Fruit fly (Drosophila melanogaster) whole organism, embryonic: Measurements from ENCODE around the gene CG13457.

Experiments
- Aef1 ChIP-seq: fragments of 200-800 bp; sonication (Bioruptor generic); IDR thresholded peaks from 3 replicates; pipeline ENCODE4 v1.3.6; 2022; ENCODE audit warnings: missing biosample characterization, missing genetic modification characterization
- CG10147 ChIP-seq: fragments of 200-800 bp; sonication (Bioruptor generic); optimal IDR thresholded peaks from 2 replicates; lab custom pipeline; 2019; ENCODE audit warnings: missing biosample characterization, mild to moderate bottlenecking, missing genetic modification characterization, moderate library complexity
- CG10543 ChIP-seq: fragments of 200-800 bp; sonication (Bioruptor generic); optimal IDR thresholded peaks from 3 replicates; lab custom pipeline; 2017; ENCODE audit warnings: missing biosample characterization, mild to moderate bottlenecking, missing genetic modification characterization, moderate library complexity
- CG12155 ChIP-seq: fragments of 200-800 bp; sonication (Bioruptor generic); optimal IDR thresholded peaks from 3 replicates; lab custom pipeline; 2016; ENCODE audit warnings: missing biosample characterization, missing genetic modification characterization
- CG12659 ChIP-seq: fragments of 200-800 bp; sonication (Bioruptor generic); optimal IDR thresholded peaks from 3 replicates; lab custom pipeline; 2017; ENCODE audit warnings: mild to moderate bottlenecking, missing biosample characterization, missing genetic modification reagents, missing genetic modification characterization
- CG13296 ChIP-seq: fragments of 200-800 bp; sonication (Bioruptor generic); optimal IDR thresholded peaks from 3 replicates; lab custom pipeline; 2018; ENCODE audit warnings: missing biosample characterization, mild to moderate bottlenecking, missing genetic modification characterization
- CG13424 ChIP-seq: fragments of 200-800 bp; sonication (Bioruptor generic); optimal IDR thresholded peaks from 2 replicates; lab custom pipeline; 2019; ENCODE audit warnings: missing biosample characterization, mild to moderate bottlenecking, missing genetic modification characterization, moderate library complexity
- CG15011 ChIP-seq: fragments of 200-800 bp; sonication (Bioruptor generic); optimal IDR thresholded peaks from 3 replicates; lab custom pipeline; 2018; ENCODE audit warnings: missing biosample characterization, mild to moderate bottlenecking, missing genetic modification characterization
- CG15479 ChIP-seq: fragments of 200-800 bp; sonication (Bioruptor generic); optimal IDR thresholded peaks from 3 replicates; lab custom pipeline; 2019; ENCODE audit warnings: missing biosample characterization, mild to moderate bottlenecking, missing genetic modification characterization, moderate library complexity
- CG1603 ChIP-seq: fragments of 200-800 bp; sonication (Bioruptor generic); optimal IDR thresholded peaks from 2 replicates; lab custom pipeline; 2019; ENCODE audit warnings: missing biosample characterization, mild to moderate bottlenecking, missing genetic modification characterization, moderate library complexity
- CG17802 ChIP-seq: fragments of 200-800 bp; sonication (Bioruptor generic); optimal IDR thresholded peaks from 2 replicates; lab custom pipeline; 2018; ENCODE audit warnings: missing biosample characterization, mild to moderate bottlenecking, missing genetic modification characterization, moderate library complexity
- CG18262 ChIP-seq: fragments of 200-800 bp; optimal IDR thresholded peaks from 3 replicates; lab custom pipeline; 2019; ENCODE audit warnings: missing biosample characterization, mild to moderate bottlenecking, missing genetic modification characterization, moderate library complexity
- CG2199 ChIP-seq: fragments of 200-800 bp; sonication (Bioruptor generic); IDR thresholded peaks from 3 replicates; pipeline ENCODE4 v1.3.6; 2022; ENCODE audit warnings: missing biosample characterization, missing genetic modification characterization
- CG31441 ChIP-seq: fragments of 200-800 bp; sonication (Bioruptor generic); IDR thresholded peaks from 2 replicates; pipeline ENCODE4 v1.3.6; 2022; ENCODE audit warnings: missing biosample characterization, missing genetic modification characterization
- CG4282 ChIP-seq: fragments of 200-800 bp; sonication (Bioruptor generic); optimal IDR thresholded peaks from 2 replicates; lab custom pipeline; 2016; ENCODE audit warnings: missing biosample characterization, missing genetic modification characterization
- CG5180 ChIP-seq: fragments of 200-800 bp; sonication (Bioruptor generic); optimal IDR thresholded peaks from 3 replicates; lab custom pipeline; 2017; ENCODE audit warnings: missing biosample characterization, missing genetic modification characterization, mild to moderate bottlenecking, moderate library complexity, missing genetic modification reagents
- CG5245 ChIP-seq: fragments of 200-800 bp; sonication (Bioruptor generic); optimal IDR thresholded peaks from 3 replicates; lab custom pipeline; 2016; ENCODE audit warnings: missing biosample characterization, missing genetic modification characterization
- CG8359 ChIP-seq: fragments of 200-800 bp; sonication (Bioruptor generic); optimal IDR thresholded peaks from 2 replicates; lab custom pipeline; 2017; ENCODE audit warnings: missing biosample characterization, mild to moderate bottlenecking, missing genetic modification characterization, borderline replicate concordance
- Dfd ChIP-seq, 2 experiments: fragments of >200 bp; optimal IDR thresholded peaks; 2 replicates each; lab custom pipeline; 2017; ENCODE audit warnings: missing biosample characterization in 2 of 2, missing genetic modification characterization in 2 of 2
- E2f1 ChIP-seq: fragments of 200-800 bp; sonication (Bioruptor generic); IDR thresholded peaks from 2 replicates; pipeline ENCODE4 v1.3.6; 2022; ENCODE audit warnings: missing biosample characterization, missing genetic modification characterization
- GATAe ChIP-seq: fragments of 200-800 bp; sonication (Bioruptor generic); conservative IDR thresholded peaks from 2 replicates; pipeline ENCODE4 v1.3.6; 2022; ENCODE audit warnings: missing biosample characterization, missing genetic modification characterization
- Hr3 ChIP-seq: fragments of 200-800 bp; sonication (Bioruptor generic); optimal IDR thresholded peaks from 3 replicates; lab custom pipeline; 2016; ENCODE audit warnings: missing biosample characterization, missing genetic modification characterization
- Hr51 ChIP-seq, 2 experiments: fragments of 200-800 bp; sonication (Bioruptor generic); optimal IDR thresholded peaks; 2 replicates in 1 of 2; 3 replicates in 1 of 2; lab custom pipeline; 2016 to 2018; ENCODE audit warnings: missing biosample characterization in 2 of 2, missing genetic modification characterization in 2 of 2, mild to moderate bottlenecking in 1 of 2, moderate library complexity in 1 of 2
- Jarid2 ChIP-seq: fragments of 200-800 bp; sonication (Bioruptor generic); optimal IDR thresholded peaks from 3 replicates; lab custom pipeline; 2017; ENCODE audit warnings: mild to moderate bottlenecking, missing biosample characterization, missing genetic modification reagents, missing genetic modification characterization
- MESR4 ChIP-seq: fragments of 200-800 bp; sonication (Bioruptor generic); optimal IDR thresholded peaks from 2 replicates; lab custom pipeline; 2018; ENCODE audit warnings: missing biosample characterization, mild to moderate bottlenecking, missing genetic modification characterization, moderate library complexity
- Med ChIP-seq: fragments of 200-800 bp; sonication (Bioruptor generic); peaks from one replicate; lab custom pipeline; 2016; ENCODE audit warnings: missing biosample characterization, missing genetic modification characterization, mild to moderate bottlenecking, inconsistent platforms, moderate library complexity
- Nf-YC ChIP-seq: fragments of 200-800 bp; optimal IDR thresholded peaks from 3 replicates; lab custom pipeline; 2019; ENCODE audit warnings: missing biosample characterization, mild to moderate bottlenecking, missing genetic modification characterization, moderate library complexity
- Oli ChIP-seq: fragments of 200-800 bp; sonication (Bioruptor generic); optimal IDR thresholded peaks from 2 replicates; lab custom pipeline; 2018; ENCODE audit warnings: missing biosample characterization, mild to moderate bottlenecking, missing genetic modification characterization, moderate library complexity
- Opbp ChIP-seq: fragments of 200-800 bp; sonication (Bioruptor generic); IDR thresholded peaks from 3 replicates; pipeline ENCODE4 v1.3.6; 2022; ENCODE audit warnings: missing biosample characterization, missing genetic modification characterization; ENCODE audit not compliant: partially characterized antibody
- Ravus ChIP-seq: fragments of 200-800 bp; sonication (Bioruptor generic); IDR thresholded peaks from 2 replicates; pipeline ENCODE4 v1.3.6; 2022; ENCODE audit warnings: missing biosample characterization, missing genetic modification characterization
- Sox100B ChIP-seq: fragments of 200-800 bp; sonication (Bioruptor generic); optimal IDR thresholded peaks from 3 replicates; lab custom pipeline; 2018; ENCODE audit warnings: missing biosample characterization, mild to moderate bottlenecking, missing genetic modification characterization
- Sry-δ ChIP-seq: fragments of 200-800 bp; sonication (Bioruptor generic); optimal IDR thresholded peaks from 2 replicates; lab custom pipeline; 2016; ENCODE audit warnings: missing biosample characterization, missing genetic modification characterization
- YL-1 ChIP-seq: fragments of 200-800 bp; sonication (Bioruptor generic); optimal IDR thresholded peaks from 3 replicates; lab custom pipeline; 2017; ENCODE audit warnings: missing biosample characterization, mild to moderate bottlenecking, missing genetic modification characterization
- ab ChIP-seq: fragments of 200-800 bp; sonication (Bioruptor generic); optimal IDR thresholded peaks from 2 replicates; lab custom pipeline; 2016; ENCODE audit warnings: missing biosample characterization, missing genetic modification characterization
- bsh ChIP-seq, 2 experiments: fragments of 200-800 bp; sonication (Bioruptor generic); optimal IDR thresholded peaks; 2 replicates each; lab custom pipeline; 2017 to 2018; ENCODE audit warnings: mild to moderate bottlenecking in 2 of 2, missing biosample characterization in 2 of 2, missing genetic modification characterization in 2 of 2, moderate library complexity in 1 of 2
- crol ChIP-seq: fragments of 200-800 bp; sonication (Bioruptor generic); IDR thresholded peaks from 2 replicates; pipeline ENCODE4 v1.3.6; 2022; ENCODE audit warnings: missing biosample characterization, missing genetic modification characterization
- crp ChIP-seq, 2 experiments: fragments of 200-800 bp; sonication (Bioruptor generic); optimal IDR thresholded peaks; 2 replicates in 1 of 2; 3 replicates in 1 of 2; lab custom pipeline; 2017; ENCODE audit warnings: missing biosample characterization in 2 of 2, missing genetic modification characterization in 2 of 2, mild to moderate bottlenecking in 1 of 2, moderate library complexity in 1 of 2
- danr ChIP-seq: fragments of 200-800 bp; sonication (Bioruptor generic); IDR thresholded peaks from 2 replicates; pipeline ENCODE4 v1.3.6; 2022; ENCODE audit warnings: missing biosample characterization, missing genetic modification characterization
- dpn ChIP-seq, 2 experiments: fragments of 200-800 bp; sonication (Bioruptor generic); optimal IDR thresholded peaks; 3 replicates each; lab custom pipeline; 2016; ENCODE audit warnings: missing biosample characterization in 2 of 2, missing genetic modification characterization in 2 of 2
- gro ChIP-seq: fragments of 200-800 bp; sonication (Bioruptor generic); optimal IDR thresholded peaks from 2 replicates; lab custom pipeline; 2016; ENCODE audit warnings: missing biosample characterization, missing genetic modification characterization
- ind ChIP-seq: fragments of 200-800 bp; sonication (Bioruptor generic); optimal IDR thresholded peaks from 3 replicates; lab custom pipeline; 2016; ENCODE audit warnings: missing biosample characterization, missing genetic modification characterization
- mirr ChIP-seq: fragments of 200-800 bp; sonication (Bioruptor generic); optimal IDR thresholded peaks from 3 replicates; lab custom pipeline; 2018; ENCODE audit warnings: missing biosample characterization, mild to moderate bottlenecking, missing genetic modification characterization
- prd ChIP-seq, 3 experiments: fragments of >200 bp in 2 of 3; fragments of 200-800 bp in 1 of 3; sonication (Bioruptor generic) in 1 of 3; optimal IDR thresholded peaks in 2 of 3; IDR thresholded peaks in 1 of 3; 2 replicates in 2 of 3; 3 replicates in 1 of 3; pipeline versions ENCODE4 v1.3.6 to Lab custom; 2017 to 2022; ENCODE audit warnings: missing biosample characterization in 1 of 3, missing genetic modification characterization in 1 of 3
- pum ChIP-seq: fragments of 200-800 bp; sonication (Bioruptor generic); optimal IDR thresholded peaks from 2 replicates; lab custom pipeline; 2016; ENCODE audit warnings: missing biosample characterization, missing genetic modification characterization
- pzg ChIP-seq: fragments of 200-800 bp; sonication (Bioruptor generic); optimal IDR thresholded peaks from 3 replicates; lab custom pipeline; 2018; ENCODE audit warnings: missing biosample characterization, mild to moderate bottlenecking, missing genetic modification characterization, moderate library complexity
- row ChIP-seq: fragments of 200-800 bp; sonication (Bioruptor generic); IDR thresholded peaks from 3 replicates; pipeline ENCODE4 v1.3.6; 2022; ENCODE audit warnings: missing biosample characterization, missing genetic modification characterization
- zen ChIP-seq: fragments of 200-800 bp; sonication (Bioruptor generic); optimal IDR thresholded peaks from 3 replicates; lab custom pipeline; 2018; ENCODE audit warnings: missing biosample characterization, mild to moderate bottlenecking, missing genetic modification characterization, moderate library complexity

CG13457 gene

DNA sequence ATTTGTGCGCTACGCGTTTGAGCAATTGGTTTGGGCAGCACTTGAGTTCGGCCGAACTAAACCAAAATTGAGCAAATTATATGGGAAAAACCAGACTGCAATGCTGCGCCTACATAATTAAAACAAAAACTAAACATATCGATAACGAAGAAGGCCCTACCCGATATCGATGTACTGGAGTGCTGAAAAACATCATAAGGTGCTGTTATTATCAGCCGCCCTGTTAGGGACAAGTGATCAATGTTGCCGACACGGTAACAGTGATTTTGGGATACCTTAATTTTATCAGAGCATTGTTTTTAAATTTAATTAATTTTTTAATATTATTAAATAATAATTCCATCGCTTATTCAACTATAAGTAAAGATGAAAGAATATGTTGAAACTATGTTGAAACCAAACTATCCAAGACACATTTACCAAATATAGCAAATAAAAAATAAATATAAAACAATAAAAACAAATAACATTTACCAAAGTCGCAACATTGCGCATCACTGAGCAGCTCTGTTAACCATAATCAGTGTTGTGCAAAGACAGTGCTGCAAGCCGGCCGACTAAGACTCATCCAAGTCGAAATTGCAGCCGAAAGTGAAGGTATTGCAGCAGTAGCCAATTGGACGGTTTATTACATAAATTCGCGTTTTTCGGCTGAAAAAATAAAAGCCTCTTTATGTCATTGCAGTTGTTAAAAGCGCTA, 36.4 kb downstream of the CG13457 start, which contains the start of the genes sstn, Plp and GlyRS (continued):
- TF ChIP-seq Nf-YC (tag; lab: Kevin White, UChicago) = peak; percentile 59
- TF ChIP-seq crp (GFP tag; optimal IDR thresholded peaks at IDR 0.05; lab: Kevin White, UChicago) = peak in 1 of 2 experiments; percentile 33
- peak; percentile 27 for TF ChIP-seq CG5180 (GFP tag; lab: Kevin White, UChicago)
- peak; percentile 52; the same call in 2 of the 3 replicates for TF ChIP-seq Opbp (GFP tag; lab: Robert Waterston, UW)
- no peak for TF ChIP-seq Ravus (GFP tag; lab: Robert Waterston, UW)
- TF ChIP-seq Hr51 (GFP tag; optimal IDR thresholded peaks at IDR 0.05; lab: Kevin White, UChicago) = peak in 1 of 2 experiments; percentile 30
- TF ChIP-seq bsh (GFP tag; optimal IDR thresholded peaks at IDR 0.05; lab: Kevin White, UChicago) = peak in 1 of 2 experiments; percentile 19
- peak; percentile 70 for TF ChIP-seq Med (GFP tag; lab: Kevin White, UChicago)
- TF ChIP-seq prd (optimal IDR thresholded peaks at IDR 0.05; lab: Kevin White, UChicago) = no peak
- TF ChIP-seq prd (GFP tag; IDR thresholded peaks at IDR 0.05; lab: Robert Waterston, UW) = no peak
- TF ChIP-seq ab = no peak
- no peak for TF ChIP-seq CG2199 (GFP tag; lab: Robert Waterston, UW)
- peak; percentile 28; the same call in 1 of the 2 replicates for TF ChIP-seq crol (GFP tag; lab: Robert Waterston, UW)
- no peak for TF ChIP-seq CG4282 (GFP tag; lab: Kevin White, UChicago)
- peak; percentile 10 for TF ChIP-seq CG15011 (GFP tag; lab: Kevin White, UChicago)
- no peak for TF ChIP-seq CG1603
- TF ChIP-seq CG13424 (tag; lab: Kevin White, UChicago) = peak; percentile 32
- TF ChIP-seq pzg (GFP tag; lab: Kevin White, UChicago) = peak; percentile 51
- TF ChIP-seq MESR4 (GFP tag; lab: Kevin White, UChicago) = peak; percentile 72
- TF ChIP-seq CG18262 (tag; lab: Kevin White, UChicago) = peak; percentile 49
- peak in 1 of 2 experiments; percentile 39 for TF ChIP-seq dpn (GFP tag; optimal IDR thresholded peaks at IDR 0.05; lab: Kevin White, UChicago)
- no peak for TF ChIP-seq CG17802
- TF ChIP-seq row = peak; percentile 83
- peak; percentile 58 for TF ChIP-seq CG10147 (GFP tag; lab: Kevin White, UChicago)
- TF ChIP-seq Jarid2 (GFP tag; lab: Kevin White, UChicago) = peak; percentile 61
- no peak for TF ChIP-seq GATAe (GFP tag; lab: Robert Waterston, UW)
- peak; percentile 85 for TF ChIP-seq CG31441 (GFP tag; lab: Robert Waterston, UW)
- no peak for TF ChIP-seq danr (GFP tag; lab: Robert Waterston, UW)
- peak; percentile 90 for TF ChIP-seq CG15479 (GFP tag; lab: Kevin White, UChicago)
- no peak for TF ChIP-seq Aef1 (GFP tag; lab: Robert Waterston, UW)
- TF ChIP-seq CG13296 (GFP tag; lab: Kevin White, UChicago) = peak; percentile 49
- no peak for TF ChIP-seq mirr (GFP tag; lab: Kevin White, UChicago)
- TF ChIP-seq Hr3 = peak; percentile 51
- TF ChIP-seq Dfd (GFP tag; optimal IDR thresholded peaks at IDR 0.05; lab: Kevin White, UChicago) = no peak
- no peak for TF ChIP-seq pum (GFP tag; lab: Kevin White, UChicago)
- peak; percentile 5 for TF ChIP-seq zen (tag; lab: Kevin White, UChicago)
- TF ChIP-seq CG5245 = no peak
- TF ChIP-seq CG10543 (GFP tag; lab: Kevin White, UChicago) = peak; percentile 46
- peak; percentile 6 for TF ChIP-seq Sry-δ
- TF ChIP-seq CG12659 = peak; percentile 81
- TF ChIP-seq CG8359 (GFP tag; lab: Kevin White, UChicago) = no peak
- TF ChIP-seq Oli (tag; lab: Kevin White, UChicago) = peak; percentile 35
- peak; percentile 42 for TF ChIP-seq YL-1 (GFP tag; lab: Kevin White, UChicago)
- no peak for TF ChIP-seq E2f1 (GFP tag; lab: Robert Waterston, UW)
- TF ChIP-seq gro (GFP tag; lab: Kevin White, UChicago) = no peak
- TF ChIP-seq ind = peak; percentile 48
- peak; percentile 31 for TF ChIP-seq CG12155 (GFP tag; lab: Kevin White, UChicago)
- peak; percentile 68 for TF ChIP-seq Sox100B
